Fruit fly (Drosophila melanogaster) whole organism, pupa: ENCODE results near the gene CG8813.

Experiments
- CG12605 ChIP-seq: fragments of 200-800 bp; sonication (Bioruptor generic); IDR thresholded peaks from 2 replicates; pipeline ENCODE4 v1.3.6; 2022; ENCODE audit warnings: missing biosample characterization, missing genetic modification characterization
- CG14655 ChIP-seq: fragments of 200-800 bp; sonication (Bioruptor generic); optimal IDR thresholded peaks from 3 replicates; lab custom pipeline; 2017; ENCODE audit warnings: mild to moderate bottlenecking, missing biosample characterization, missing genetic modification reagents, missing genetic modification characterization
- EcR ChIP-seq: fragments of 200-800 bp; sonication (Bioruptor generic); optimal IDR thresholded peaks from 3 replicates; lab custom pipeline; 2019; ENCODE audit warnings: missing biosample characterization, missing genetic modification characterization, mild to moderate bottlenecking, moderate library complexity, missing genetic modification reagents
- Pif1B ChIP-seq: fragments of 200-800 bp; sonication (Bioruptor generic); optimal IDR thresholded peaks from 3 replicates; lab custom pipeline; 2016; ENCODE audit warnings: missing biosample characterization, missing genetic modification characterization
- Snoo ChIP-seq: fragments of 200-800 bp; sonication (Bioruptor generic); optimal IDR thresholded peaks from 3 replicates; lab custom pipeline; 2017; ENCODE audit warnings: missing biosample characterization, mild to moderate bottlenecking, missing genetic modification characterization, inconsistent platforms
- fd96Ca ChIP-seq: fragments of 200-800 bp; sonication (Bioruptor generic); IDR thresholded peaks from 3 replicates; pipeline ENCODE4 v1.3.6; 2022; ENCODE audit warnings: missing biosample characterization, missing genetic modification characterization
- rn ChIP-seq: fragments of 200-800 bp; sonication (Bioruptor generic); IDR thresholded peaks from 2 replicates; pipeline ENCODE4 v1.3.6; 2022; ENCODE audit warnings: missing biosample characterization, missing genetic modification characterization

DNA sequence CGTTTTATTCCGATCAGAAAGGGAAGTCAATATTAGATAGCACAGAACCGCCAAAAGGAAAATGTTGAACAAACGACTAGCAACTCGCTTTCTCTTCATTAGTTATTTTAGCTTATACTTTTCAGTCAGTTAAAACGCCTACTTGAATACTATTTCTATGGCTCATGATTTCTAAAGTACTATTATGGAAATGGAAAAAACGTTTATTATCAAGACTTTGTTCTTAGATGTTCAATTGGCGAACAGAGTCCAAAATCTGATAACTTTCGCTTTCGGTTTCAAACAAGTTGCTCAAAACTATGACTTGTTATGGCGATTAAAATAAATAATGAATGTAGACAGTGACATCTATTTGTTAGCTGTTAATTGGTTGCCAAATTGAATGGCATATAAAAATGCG, 44.0 kb upstream of the CG8813 start, which contains the start of gene CG3123:
- TF ChIP-seq Pif1B = no peak
- TF ChIP-seq CG12605 = no peak
- TF ChIP-seq CG14655 (GFP tag; lab: Kevin White, UChicago) = no peak
- no peak for TF ChIP-seq EcR (GFP tag; lab: Kevin White, UChicago)
- no peak for TF ChIP-seq fd96Ca (GFP tag; lab: Robert Waterston, UW)
- TF ChIP-seq Snoo (tag; lab: Kevin White, UChicago) = no peak
- TF ChIP-seq rn = no peak
